Fruit fly (Drosophila melanogaster) ovary, adult (tissue): ENCODE measurements around the gene CG2082.

ENCODE experiments used
- CG17801 ChIP-seq: fragments of 200-800 bp; optimal IDR thresholded peaks from 2 replicates; lab custom pipeline; 2019; ENCODE audit warnings: missing biosample characterization, mild to moderate bottlenecking, missing genetic modification characterization, moderate library complexity; ENCODE audit not compliant: partially characterized antibody

Gene CG2082

dm6 chr3R:5778731-5779593 lies 1.9 kb downstream of the CG2082 start, which contains the start of gene jagn:
TSS of gene jagn (plus strand) at chr3R:5779315.
- TF ChIP-seq CG17801 (GFP tag; lab: Kevin White, UChicago) = peak; percentile 50

dm6 chr3R:5772433-5772832 lies 8.4 kb downstream of the CG2082 start:
- no peak for TF ChIP-seq CG17801 (GFP tag; lab: Kevin White, UChicago)

dm6 chr3R:5771614-5772202 lies 9.2 kb downstream of the CG2082 start:
- no peak for TF ChIP-seq CG17801 (GFP tag; lab: Kevin White, UChicago)

- no peak for TF ChIP-seq CG17801 (GFP tag; lab: Kevin White, UChicago)
Observed at dm6 chr3R:5760980-5761379, 19.9 kb downstream of the CG2082 start.

dm6 chr3R:5758624-5759209 lies 22.2 kb downstream of the CG2082 start, which contains the start of gene Sec8:
TSS of gene Sec8 (minus strand) at chr3R:5758997.
- TF ChIP-seq CG17801 (GFP tag; lab: Kevin White, UChicago) = peak; percentile 31

- TF ChIP-seq CG17801 (GFP tag; lab: Kevin White, UChicago) = no peak
Observed at dm6 chr3R:5754594-5754993, 26.3 kb downstream of the CG2082 start, which contains the start of gene Dcps. TSS of gene Dcps (minus strand) at chr3R:5754774.

- TF ChIP-seq CG17801 (GFP tag; lab: Kevin White, UChicago) = no peak
Observed at dm6 chr3R:5746646-5747045, 34.2 kb downstream of the CG2082 start.

- TF ChIP-seq CG17801 (GFP tag; lab: Kevin White, UChicago) = peak; percentile 2
Observed at dm6 chr3R:5742278-5743196, 38.3 kb downstream of the CG2082 start, which contains the start of the genes Sym and Madm. TSS of gene Sym (minus strand) at chr3R:5742476. TSS of gene Madm (plus strand) at chr3R:5742510.

dm6 chr3R:5737263-5737662 lies 43.6 kb downstream of the CG2082 start:
- TF ChIP-seq CG17801 (GFP tag; lab: Kevin White, UChicago) = no peak

- TF ChIP-seq CG17801 (GFP tag; lab: Kevin White, UChicago) = peak; percentile 80
Observed at dm6 chr3R:5736305-5736869, 44.5 kb downstream of the CG2082 start, which contains the start of the genes CG2100 and CG1236. TSS of gene CG2100 (minus strand) at chr3R:5736355. TSS of gene CG1236 (plus strand) at chr3R:5736748.

- TF ChIP-seq CG17801 (GFP tag; lab: Kevin White, UChicago) = no peak
Observed at dm6 chr3R:5733181-5733580, 47.7 kb downstream of the CG2082 start, which contains the start of gene CG1239. TSS of gene CG1239 (plus strand) at chr3R:5733513.

dm6 chr3R:5727724-5728365 lies 53.0 kb downstream of the CG2082 start:
- TF ChIP-seq CG17801 (GFP tag; lab: Kevin White, UChicago) = no peak

- TF ChIP-seq CG17801 (GFP tag; lab: Kevin White, UChicago) = no peak
Observed at dm6 chr3R:5723122-5723521, 57.8 kb downstream of the CG2082 start.
